Fruit fly (Drosophila melanogaster) S2 (cell line): ENCODE data around the gene ppk24.

ENCODE experiments used
- CG8478 ChIP-seq: fragments of >200 bp; optimal IDR thresholded peaks from 2 replicates; lab custom pipeline; 2018
- CTCF ChIP-seq, 2 experiments: fragments of >200 bp; optimal IDR thresholded peaks; 2 replicates each; lab custom pipeline; 2018

DNA sequence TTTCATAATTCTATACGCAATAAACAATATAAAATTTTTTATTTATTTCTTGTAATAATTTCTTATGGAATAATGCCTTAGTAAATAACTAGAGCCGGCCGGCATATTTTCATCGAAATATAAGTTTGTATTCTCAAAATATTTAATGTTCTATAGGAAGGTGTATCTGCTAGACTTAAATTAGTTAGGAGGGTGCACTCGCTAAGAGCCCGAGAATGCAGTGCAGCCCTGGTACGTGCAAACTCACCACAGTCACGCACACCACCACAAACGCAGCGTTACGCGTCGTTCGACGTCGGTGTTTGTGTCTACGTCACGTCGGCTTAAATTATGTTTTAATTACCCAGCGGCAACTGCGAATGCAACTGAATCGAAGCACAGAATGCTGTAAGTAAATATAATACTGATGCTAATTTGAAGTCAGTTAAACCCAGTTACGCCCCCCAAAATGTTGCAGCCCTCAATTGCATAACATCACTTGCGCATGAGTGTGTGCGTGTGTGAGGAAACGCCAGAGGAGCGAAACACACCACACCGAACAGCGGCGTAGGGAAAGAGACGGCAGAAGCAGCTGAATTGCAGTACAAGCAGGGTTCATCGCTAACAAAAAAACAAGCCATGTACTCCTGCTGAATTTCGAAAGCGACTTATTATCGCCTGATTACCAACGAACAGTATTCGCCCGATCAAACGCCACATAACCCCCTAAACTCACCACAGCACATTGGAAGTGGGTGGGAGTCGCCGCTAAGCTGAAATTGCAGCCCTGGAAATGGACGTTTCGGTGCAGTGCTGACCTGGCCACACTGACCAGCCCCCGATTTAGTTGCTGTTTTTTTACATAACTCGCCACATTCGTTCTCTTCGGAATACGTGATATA lies 44.8 kb upstream of the ppk24 start, which contains the start of gene CG12054:
- TF ChIP-seq CTCF (optimal IDR thresholded peaks at IDR 0.05; lab: Kevin White, UChicago) (peak; percentile 55 to 58), CG8478 (lab: Kevin White, UChicago) (no peak)
